Fruit fly (Drosophila melanogaster) whole organism: ENCODE measurements around the gene ems.

Experiments
- CG8478 ChIP-seq: fragments of >200 bp; optimal IDR thresholded peaks from 2 replicates; lab custom pipeline; 2018; ENCODE audit warnings: inconsistent platforms
- Dll ChIP-seq: fragments of >200 bp; optimal IDR thresholded peaks from 2 replicates; lab custom pipeline; 2017

dm6 chr3R:13859242-13859641, 42.4 kb upstream of the ems start:
- TF ChIP-seq CG8478 (lab: Kevin White, UChicago) (no peak), Dll (lab: Kevin White, UChicago) (no peak)
